Worm (Caenorhabditis elegans) whole organism, L1 larva: ENCODE results near the gene sucl-1.

Experiments used
- C16A3.4 ChIP-seq: fragments of 150-350 bp; optimal IDR thresholded peaks from 2 replicates; lab custom pipeline; 2014; ENCODE audit warnings: missing biosample characterization, missing genetic modification characterization
- Y116A8C.19 ChIP-seq: sonication (generic microtip); optimal IDR thresholded peaks from 2 replicates; lab custom pipeline; 2016; ENCODE audit warnings: missing compliant biosample characterization, missing genetic modification characterization, borderline replicate concordance
- ama-1 ChIP-seq: fragments of 150-350 bp; optimal IDR thresholded peaks from 2 replicates; lab custom pipeline; 2014
- blmp-1 ChIP-seq: fragments of 150-350 bp; optimal IDR thresholded peaks from 2 replicates; lab custom pipeline; 2014; ENCODE audit warnings: missing biosample characterization, missing genetic modification characterization
- ceh-63 ChIP-seq: fragments of 200-800 bp; sonication (Bioruptor generic); optimal IDR thresholded peaks from 2 replicates; lab custom pipeline; 2018; ENCODE audit warnings: mild to moderate bottlenecking, missing genetic modification characterization, missing compliant biosample characterization
- ceh-8 ChIP-seq: fragments of 200-800 bp; sonication (Bioruptor generic); optimal IDR thresholded peaks from 2 replicates; lab custom pipeline; 2018; ENCODE audit warnings: mild to moderate bottlenecking, missing genetic modification characterization, moderate library complexity, missing compliant biosample characterization
- ceh-88 ChIP-seq: fragments of 200-800 bp; sonication (Bioruptor generic); IDR thresholded peaks from 2 replicates; pipeline ENCODE4 v1.3.6; 2022; ENCODE audit warnings: missing genetic modification characterization, missing compliant biosample characterization
- ces-1 ChIP-seq: fragments of 150-350 bp; optimal IDR thresholded peaks from 2 replicates; lab custom pipeline; 2014; ENCODE audit warnings: missing biosample characterization, missing genetic modification reagents, missing genetic modification characterization
- dpl-1 ChIP-seq, 3 experiments: fragments of 150-350 bp in 2 of 3; sonication (generic microtip) in 1 of 3; optimal IDR thresholded peaks; 2 replicates each; lab custom pipeline; 2014 to 2017; ENCODE audit warnings: missing biosample characterization in 3 of 3, missing genetic modification characterization in 3 of 3, missing genetic modification reagents in 3 of 3
- efl-1 ChIP-seq, 4 experiments: fragments of 150-350 bp; optimal IDR thresholded peaks in 3 of 4; peaks in 1 of 4; 1 replicate in 1 of 4; 2 replicates in 3 of 4; lab custom pipeline; 2014; ENCODE audit warnings: missing biosample characterization in 2 of 4, missing genetic modification characterization in 2 of 4, missing genetic modification reagents in 2 of 4
- efl-3 ChIP-seq: fragments of 200-800 bp; sonication (Bioruptor generic); optimal IDR thresholded peaks from 2 replicates; lab custom pipeline; 2018; ENCODE audit warnings: mild to moderate bottlenecking, missing genetic modification characterization, missing compliant biosample characterization
- egl-27 ChIP-seq, 2 experiments: fragments of 150-350 bp in 1 of 2; sonication (generic microtip); optimal IDR thresholded peaks; 3 replicates each; lab custom pipeline; 2017 to 2018; ENCODE audit warnings: missing biosample characterization in 2 of 2, missing genetic modification characterization in 2 of 2, missing genetic modification reagents in 2 of 2
- elt-2 ChIP-seq: sonication (generic microtip); optimal IDR thresholded peaks from 2 replicates; lab custom pipeline; 2016; ENCODE audit warnings: missing genetic modification characterization, mild to moderate bottlenecking, inconsistent platforms, missing compliant biosample characterization, missing genetic modification reagents
- fkh-4 ChIP-seq: sonication (generic microtip); optimal IDR thresholded peaks from 2 replicates; lab custom pipeline; 2016; ENCODE audit warnings: missing compliant biosample characterization, missing genetic modification characterization, borderline replicate concordance
- fkh-8 ChIP-seq: sonication (generic microtip); optimal IDR thresholded peaks from 2 replicates; lab custom pipeline; 2016; ENCODE audit warnings: mild to moderate bottlenecking, missing genetic modification characterization, missing compliant biosample characterization
- fos-1 ChIP-seq: fragments of 150-350 bp; optimal IDR thresholded peaks from 2 replicates; lab custom pipeline; 2014; ENCODE audit warnings: missing biosample characterization, missing genetic modification characterization
- hlh-17 ChIP-seq: fragments of 200-800 bp; sonication (Bioruptor generic); optimal IDR thresholded peaks from 2 replicates; lab custom pipeline; 2018; ENCODE audit warnings: missing genetic modification characterization, mild to moderate bottlenecking, missing compliant biosample characterization, moderate library complexity, borderline replicate concordance
- hlh-4 ChIP-seq: sonication (generic microtip); optimal IDR thresholded peaks from 2 replicates; lab custom pipeline; 2016; ENCODE audit warnings: mild to moderate bottlenecking, missing genetic modification characterization, missing compliant biosample characterization
- hpl-2 ChIP-seq: fragments of 150-350 bp; optimal IDR thresholded peaks from 2 replicates; lab custom pipeline; 2014; ENCODE audit warnings: missing biosample characterization, missing genetic modification reagents, missing genetic modification characterization
- irx-1 ChIP-seq: sonication (generic microtip); optimal IDR thresholded peaks from 2 replicates; lab custom pipeline; 2016; ENCODE audit warnings: missing genetic modification characterization, missing compliant biosample characterization
- lin-13 ChIP-seq: fragments of 150-350 bp; optimal IDR thresholded peaks from 2 replicates; lab custom pipeline; 2014; ENCODE audit warnings: missing biosample characterization, missing genetic modification reagents, missing genetic modification characterization
- lsy-2 ChIP-seq, 2 experiments: fragments of 150-350 bp; optimal IDR thresholded peaks; 2 replicates each; lab custom pipeline; 2014; ENCODE audit warnings: missing biosample characterization in 2 of 2, missing genetic modification characterization in 2 of 2
- mdl-1 ChIP-seq, 2 experiments: fragments of 150-350 bp; optimal IDR thresholded peaks; 2 replicates each; lab custom pipeline; 2014 to 2017; ENCODE audit warnings: missing biosample characterization in 2 of 2, missing genetic modification characterization in 2 of 2, inconsistent platforms in 1 of 2
- nhr-12 ChIP-seq: sonication (generic microtip); optimal IDR thresholded peaks from 2 replicates; lab custom pipeline; 2017; ENCODE audit warnings: missing biosample characterization, missing genetic modification characterization
- nhr-19 ChIP-seq: fragments of 200-800 bp; sonication (Bioruptor generic); conservative IDR thresholded peaks from 2 replicates; pipeline ENCODE4 v1.3.6; 2022; ENCODE audit warnings: missing genetic modification characterization, missing compliant biosample characterization
- nhr-20 ChIP-seq: sonication (generic microtip); optimal IDR thresholded peaks from 2 replicates; lab custom pipeline; 2016; ENCODE audit warnings: mild to moderate bottlenecking, missing genetic modification characterization, missing compliant biosample characterization
- nhr-28 ChIP-seq: fragments of 150-350 bp; optimal IDR thresholded peaks from 2 replicates; lab custom pipeline; 2014; ENCODE audit warnings: missing biosample characterization, missing genetic modification characterization
- nhr-47 ChIP-seq: sonication (generic microtip); optimal IDR thresholded peaks from 2 replicates; lab custom pipeline; 2016; ENCODE audit warnings: mild to moderate bottlenecking, missing genetic modification characterization, moderate library complexity, missing compliant biosample characterization
- nhr-71 ChIP-seq: sonication (generic microtip); optimal IDR thresholded peaks from 2 replicates; lab custom pipeline; 2016; ENCODE audit warnings: mild to moderate bottlenecking, missing genetic modification characterization, moderate library complexity, missing compliant biosample characterization
- nhr-76 ChIP-seq: sonication (generic microtip); optimal IDR thresholded peaks from 2 replicates; lab custom pipeline; 2017; ENCODE audit warnings: missing biosample characterization, missing genetic modification characterization
- nhr-77 ChIP-seq: fragments of 150-350 bp; optimal IDR thresholded peaks from 2 replicates; lab custom pipeline; 2014; ENCODE audit warnings: missing biosample characterization, missing genetic modification characterization
- nhr-85 ChIP-seq: sonication (generic microtip); peaks from one replicate; lab custom pipeline; 2016; ENCODE audit warnings: missing genetic modification characterization, inconsistent platforms, missing compliant biosample characterization
- pag-3 ChIP-seq: sonication (generic microtip); optimal IDR thresholded peaks from 2 replicates; lab custom pipeline; 2017; ENCODE audit warnings: missing genetic modification characterization, mild to moderate bottlenecking, missing compliant biosample characterization, antibody characterized with exemption, borderline replicate concordance; ENCODE audit not compliant: insufficient read depth
- pqm-1 ChIP-seq: sonication (generic microtip); optimal IDR thresholded peaks from 3 replicates; lab custom pipeline; 2017; ENCODE audit warnings: missing biosample characterization, missing genetic modification characterization
- rnt-1 ChIP-seq: sonication (generic microtip); optimal IDR thresholded peaks from 2 replicates; lab custom pipeline; 2016; ENCODE audit warnings: mild to moderate bottlenecking, missing genetic modification characterization, moderate library complexity, missing compliant biosample characterization
- skn-1 ChIP-seq: fragments of 150-350 bp; optimal IDR thresholded peaks from 2 replicates; lab custom pipeline; 2014; ENCODE audit warnings: missing biosample characterization, missing genetic modification characterization
- snpc-4 ChIP-seq: fragments of 150-350 bp; optimal IDR thresholded peaks from 2 replicates; lab custom pipeline; 2014; ENCODE audit warnings: missing biosample characterization, missing genetic modification characterization
- snu-23 ChIP-seq: sonication (generic microtip); optimal IDR thresholded peaks from 2 replicates; lab custom pipeline; 2016; ENCODE audit warnings: missing genetic modification characterization, missing compliant biosample characterization
- sptf-1 ChIP-seq: fragments of 150-350 bp; optimal IDR thresholded peaks from 2 replicates; lab custom pipeline; 2014; ENCODE audit warnings: missing biosample characterization, missing genetic modification characterization
- sup-37 ChIP-seq: fragments of 200-800 bp; sonication (Bioruptor generic); optimal IDR thresholded peaks from 2 replicates; lab custom pipeline; 2018; ENCODE audit warnings: mild to moderate bottlenecking, missing genetic modification characterization, missing compliant biosample characterization
- swsn-7 ChIP-seq: sonication (generic microtip); optimal IDR thresholded peaks from 2 replicates; lab custom pipeline; 2016; ENCODE audit warnings: missing genetic modification characterization, missing compliant biosample characterization
- tlp-1 ChIP-seq: fragments of 150-350 bp; optimal IDR thresholded peaks from 2 replicates; lab custom pipeline; 2014; ENCODE audit warnings: missing biosample characterization, missing genetic modification characterization
- unc-130 ChIP-seq: fragments of 150-350 bp; optimal IDR thresholded peaks from 2 replicates; lab custom pipeline; 2017; ENCODE audit warnings: missing biosample characterization, missing genetic modification characterization, inconsistent platforms
- unc-30 ChIP-seq: sonication (generic microtip); optimal IDR thresholded peaks from 2 replicates; lab custom pipeline; 2017; ENCODE audit warnings: missing biosample characterization, missing genetic modification characterization
- unc-98 ChIP-seq: fragments of 200-800 bp; sonication (Bioruptor generic); IDR thresholded peaks from 2 replicates; pipeline ENCODE4 v1.3.6; 2022; ENCODE audit warnings: missing genetic modification characterization, missing compliant biosample characterization
- vab-15 ChIP-seq: sonication (generic microtip); optimal IDR thresholded peaks from 2 replicates; lab custom pipeline; 2017; ENCODE audit warnings: missing genotype, mild to moderate bottlenecking, missing genetic modification characterization, missing compliant biosample characterization
- zag-1 ChIP-seq: fragments of 150-350 bp; optimal IDR thresholded peaks from 2 replicates; lab custom pipeline; 2014; ENCODE audit warnings: missing biosample characterization, missing genetic modification characterization
- ztf-11 ChIP-seq, 2 experiments: sonication (generic microtip); optimal IDR thresholded peaks; 2 replicates each; lab custom pipeline; 2016 to 2017; ENCODE audit warnings: missing genetic modification characterization in 2 of 2, missing biosample characterization in 1 of 2, missing compliant biosample characterization in 1 of 2
- ztf-4 ChIP-seq: fragments of 150-350 bp; optimal IDR thresholded peaks from 2 replicates; lab custom pipeline; 2014; ENCODE audit warnings: missing biosample characterization, missing genetic modification characterization

The sucl-1 gene

DNA sequence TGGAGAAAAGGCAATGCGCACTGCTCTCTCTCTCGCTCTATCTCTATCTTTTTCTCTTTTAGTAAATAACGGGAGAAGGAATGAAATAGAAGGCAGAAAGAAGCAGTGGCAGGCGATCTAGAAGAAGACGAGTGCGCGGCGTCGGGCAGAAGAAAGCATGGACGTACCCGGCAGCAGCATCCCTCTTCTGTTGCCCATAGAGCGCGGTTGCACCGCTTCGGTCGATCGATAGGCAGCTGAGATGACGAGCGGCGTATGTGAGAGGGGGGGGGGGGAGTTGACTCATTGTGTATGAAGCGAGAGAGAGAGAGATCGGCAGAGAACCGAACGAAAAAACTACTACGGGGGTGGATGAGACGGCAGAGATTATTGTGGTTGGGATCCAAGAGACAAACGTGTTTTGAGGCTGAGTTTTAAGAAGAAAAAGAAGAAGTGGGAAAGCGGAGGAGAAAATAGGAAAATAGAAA lies 45.6 kb upstream of the sucl-1 start (continued):
- TF ChIP-seq irx-1 (tag; lab: Kevin White, UChicago) = peak; percentile 84
- TF ChIP-seq blmp-1 (tag; lab: Kevin White, UChicago) = peak; percentile 54
- TF ChIP-seq dpl-1 (GFP tag; optimal IDR thresholded peaks at IDR 0.05; lab: Kevin White, UChicago) = peak; percentile 42 to 69 (median 43)
- peak; percentile 84 for TF ChIP-seq lin-13 (GFP tag; lab: Kevin White, UChicago)
- no peak for TF ChIP-seq unc-98 (GFP tag; lab: Robert Waterston, UW)
- TF ChIP-seq snpc-4 = peak; percentile 88
- peak; percentile 94 for TF ChIP-seq snu-23
- peak in 1 of 2 experiments; percentile 72 for TF ChIP-seq ztf-11 (tag; optimal IDR thresholded peaks at IDR 0.05; lab: Kevin White, UChicago)
- TF ChIP-seq ceh-88 (GFP tag; lab: Robert Waterston, UW) = peak; percentile 40; the same call in 1 of the 2 replicates
- TF ChIP-seq skn-1 (tag; lab: Kevin White, UChicago) = peak; percentile 85
- TF ChIP-seq nhr-85 = peak; percentile 95
- TF ChIP-seq unc-30 (tag; lab: Kevin White, UChicago) = no peak
- TF ChIP-seq nhr-47 = peak; percentile 96
- TF ChIP-seq fos-1 (tag; lab: Kevin White, UChicago) = peak; percentile 89
- no peak for TF ChIP-seq efl-3 (GFP tag; lab: Kevin White, UChicago)
- peak; percentile 89 for TF ChIP-seq ceh-8 (GFP tag; lab: Kevin White, UChicago)
- TF ChIP-seq sup-37 (GFP tag; lab: Kevin White, UChicago) = peak; percentile 61
- TF ChIP-seq fkh-4 (tag; lab: Kevin White, UChicago) = no peak
- peak; percentile 99 for TF ChIP-seq fkh-8
- TF ChIP-seq mdl-1 (tag; optimal IDR thresholded peaks at IDR 0.05; lab: Kevin White, UChicago) = peak; percentile 44 to 82
- TF ChIP-seq tlp-1 (tag; lab: Kevin White, UChicago) = no peak
- TF ChIP-seq vab-15 = peak; percentile 59
- no peak for TF ChIP-seq zag-1 (tag; lab: Kevin White, UChicago)
- TF ChIP-seq nhr-20 (tag; lab: Kevin White, UChicago) = peak; percentile 95
- TF ChIP-seq Y116A8C.19 (tag; lab: Kevin White, UChicago) = no peak
- TF ChIP-seq ama-1 (lab: Kevin White, UChicago) = no peak
- TF ChIP-seq nhr-19 = peak; percentile 90
- TF ChIP-seq nhr-28 (tag; lab: Kevin White, UChicago) = no peak
- no peak for TF ChIP-seq nhr-76
- TF ChIP-seq efl-1 (optimal IDR thresholded peaks at IDR 0.05; lab: Kevin White, UChicago) = peak; percentile 71 to 79
- TF ChIP-seq efl-1 (GFP tag; optimal IDR thresholded peaks at IDR 0.05 in 1 of 2; lab: Kevin White, UChicago) = peak; percentile 53 to 95
- peak; percentile 58 for TF ChIP-seq ztf-4
- no peak for TF ChIP-seq elt-2 (tag; lab: Kevin White, UChicago)
- TF ChIP-seq sptf-1 (tag; lab: Kevin White, UChicago) = no peak
- peak; percentile 84 to 89 for TF ChIP-seq lsy-2 (tag; optimal IDR thresholded peaks at IDR 0.05; lab: Kevin White, UChicago)
- TF ChIP-seq hpl-2 (GFP tag; lab: Kevin White, UChicago) = no peak
- TF ChIP-seq nhr-77 = peak; percentile 77
- TF ChIP-seq pqm-1 (tag; lab: Kevin White, UChicago) = no peak
- TF ChIP-seq C16A3.4 (tag; lab: Kevin White, UChicago) = peak; percentile 90
- TF ChIP-seq pag-3 (tag; lab: Kevin White, UChicago) = peak; percentile 61
- TF ChIP-seq nhr-71 (tag; lab: Kevin White, UChicago) = peak; percentile 97
- peak; percentile 94 for TF ChIP-seq swsn-7 (tag; lab: Kevin White, UChicago)
- peak; percentile 64 for TF ChIP-seq unc-130 (tag; lab: Kevin White, UChicago)
- no peak for TF ChIP-seq hlh-4 (tag; lab: Kevin White, UChicago)
- no peak for TF ChIP-seq ceh-63 (GFP tag; lab: Kevin White, UChicago)
- peak; percentile 87 for TF ChIP-seq rnt-1 (tag; lab: Kevin White, UChicago)
- TF ChIP-seq hlh-17 = no peak
- peak; percentile 44 to 81 for TF ChIP-seq egl-27 (tag; optimal IDR thresholded peaks at IDR 0.05; lab: Kevin White, UChicago)
- TF ChIP-seq nhr-12 = no peak
- TF ChIP-seq ces-1 (GFP tag; lab: Kevin White, UChicago) = no peak
